Fruit fly (Drosophila melanogaster): ENCODE results near the gene CG9922.

Gene CG9922

DNA sequence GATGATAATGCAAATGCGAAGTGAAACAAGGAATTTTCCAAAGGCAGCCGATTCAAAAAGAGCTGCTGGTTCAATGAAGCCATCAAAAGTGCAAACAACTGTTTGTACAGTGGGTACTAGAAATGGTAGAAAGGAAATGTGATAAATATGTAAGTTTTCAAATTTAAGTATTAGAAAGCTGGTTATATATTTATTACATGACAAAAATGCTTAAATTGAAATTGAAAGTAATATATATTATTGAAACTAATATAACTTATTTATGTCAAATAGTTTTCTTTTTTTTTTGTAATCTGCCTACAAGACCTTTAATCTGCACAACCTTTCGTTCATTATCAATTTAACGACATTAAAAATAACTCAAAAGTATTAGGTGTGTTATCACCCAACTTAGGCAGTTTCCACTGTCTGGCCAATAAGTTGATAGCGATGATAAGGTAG lies 12.5 kb upstream of the CG9922 start (continued):
- TF ChIP-seq fu2 (GFP tag; optimal IDR thresholded peaks at IDR 0.05) (no peak), CG12236 (GFP tag; optimal IDR thresholded peaks at IDR 0.05) (no peak), MESR4 (GFP tag; optimal IDR thresholded peaks at IDR 0.05) (no peak), zen (tag; optimal IDR thresholded peaks at IDR 0.05) (no peak), CG17912 (GFP tag; optimal IDR thresholded peaks at IDR 0.05) (no peak), Hsf (GFP tag; optimal IDR thresholded peaks at IDR 0.05) (no peak), TFAM (GFP tag; optimal IDR thresholded peaks at IDR 0.05) (no peak), br (optimal IDR thresholded peaks at IDR 0.05) (no peak), CG7987 (GFP tag; optimal IDR thresholded peaks at IDR 0.05) (no peak), CG13894 (tag; optimal IDR thresholded peaks at IDR 0.05) (no peak), dysf (GFP tag; IDR thresholded peaks at IDR 0.05) (no peak), Hmx (GFP tag; optimal IDR thresholded peaks at IDR 0.05) (no peak), ERR (GFP tag; optimal IDR thresholded peaks at IDR 0.05) (no peak), wek (GFP tag; optimal IDR thresholded peaks at IDR 0.05) (no peak), D19B (GFP tag; optimal IDR thresholded peaks at IDR 0.05) (no peak), Awh (GFP tag; IDR thresholded peaks at IDR 0.05) (no peak), CG2202 (tag; optimal IDR thresholded peaks at IDR 0.05) (no peak), oc (tag; optimal IDR thresholded peaks at IDR 0.05) (no peak), pfk (GFP tag; optimal IDR thresholded peaks at IDR 0.05) (no peak), Dp (GFP tag; optimal IDR thresholded peaks at IDR 0.05) (no peak), pb (GFP tag; optimal IDR thresholded peaks at IDR 0.05) (no peak), gro (GFP tag; optimal IDR thresholded peaks at IDR 0.05) (no peak), amos (GFP tag; IDR thresholded peaks at IDR 0.05; ENCODE audit: partially characterized antibody) (no peak), Aef1 (GFP tag; IDR thresholded peaks at IDR 0.05) (no peak), her (GFP tag; optimal IDR thresholded peaks at IDR 0.05) (no peak), toy (GFP tag; IDR thresholded peaks at IDR 0.05) (no peak), CG13624 (GFP tag; optimal IDR thresholded peaks at IDR 0.05) (no peak), CG2129 (GFP tag; IDR thresholded peaks at IDR 0.05; ENCODE audit: partially characterized antibody) (no peak), Meics (GFP tag; optimal IDR thresholded peaks at IDR 0.05) (peak; percentile 35), en (GFP tag; optimal IDR thresholded peaks at IDR 0.05) (no peak), CG12071 (GFP tag; optimal IDR thresholded peaks at IDR 0.05) (no peak), ttk (GFP tag; IDR thresholded peaks at IDR 0.05) (no peak), H2.0 (GFP tag; IDR thresholded peaks at IDR 0.05) (no peak), chif (GFP tag; optimal IDR thresholded peaks at IDR 0.05) (no peak), CG6654 (GFP tag; optimal IDR thresholded peaks at IDR 0.05) (no peak), CG11695 (GFP tag; IDR thresholded peaks at IDR 0.05) (no peak), HHEX (GFP tag; optimal IDR thresholded peaks at IDR 0.05) (no peak), dmrt99B (tag; optimal IDR thresholded peaks at IDR 0.05) (no peak), pan (optimal IDR thresholded peaks at IDR 0.05) (no peak), pan (GFP tag; optimal IDR thresholded peaks at IDR 0.05 in 1 of 2, IDR thresholded peaks at IDR 0.05 in 1 of 2) (no peak), CG6813 (GFP tag; optimal IDR thresholded peaks at IDR 0.05) (no peak), da (GFP tag; optimal IDR thresholded peaks at IDR 0.05) (no peak), shn (GFP tag; optimal IDR thresholded peaks at IDR 0.05) (no peak), CG18011 (GFP tag; optimal IDR thresholded peaks at IDR 0.05) (no peak), Mes4 (GFP tag; optimal IDR thresholded peaks at IDR 0.05) (no peak), HLH4C (GFP tag; IDR thresholded peaks at IDR 0.05; ENCODE audit: partially characterized antibody) (no peak), CG8478 (optimal IDR thresholded peaks at IDR 0.05) (no peak), CG3838 (GFP tag; optimal IDR thresholded peaks at IDR 0.05) (no peak), Ravus (GFP tag; IDR thresholded peaks at IDR 0.05) (no peak), corto (GFP tag; optimal IDR thresholded peaks at IDR 0.05) (no peak), CG33213 (GFP tag; optimal IDR thresholded peaks at IDR 0.05) (no peak), HLHmδ (GFP tag; optimal IDR thresholded peaks at IDR 0.05) (no peak), CG7357 (GFP tag; IDR thresholded peaks at IDR 0.05) (no peak)
